Fruit fly (Drosophila melanogaster) whole organism, wandering third instar larva: ENCODE data around the gene Pax.
A peak's percentile ranks its signal among the peaks of the same experiment; 100 is the strongest.

Experiments
- Abd-B ChIP-seq: fragments of >200 bp; optimal IDR thresholded peaks from 2 replicates; lab custom pipeline; 2017; ENCODE audit warnings: missing biosample characterization, missing genetic modification characterization
- CG32264 ChIP-seq: fragments of 200-800 bp; sonication (Bioruptor generic); optimal IDR thresholded peaks from 2 replicates; lab custom pipeline; 2016; ENCODE audit warnings: missing biosample characterization, missing genetic modification characterization
- CG9705 ChIP-seq: fragments of 200-800 bp; sonication (Bioruptor generic); optimal IDR thresholded peaks from 2 replicates; lab custom pipeline; 2018; ENCODE audit warnings: missing biosample characterization, mild to moderate bottlenecking, missing genetic modification characterization
- CrebA ChIP-seq: fragments of 200-800 bp; sonication (Bioruptor generic); optimal IDR thresholded peaks from 2 replicates; lab custom pipeline; 2016; ENCODE audit warnings: missing biosample characterization, mild to moderate bottlenecking, missing genetic modification characterization, borderline replicate concordance
- Dfd ChIP-seq: fragments of >200 bp; optimal IDR thresholded peaks from 2 replicates; lab custom pipeline; 2017; ENCODE audit warnings: missing biosample characterization, missing genetic modification characterization
- Dif ChIP-seq: fragments of 200-275, 200-300 bp; sonication (Bioruptor generic); optimal IDR thresholded peaks from 2 replicates; lab custom pipeline; 2018; ENCODE audit warnings: missing biosample characterization, missing genetic modification characterization; ENCODE audit not compliant: partially characterized antibody
- GATAd ChIP-seq: sonication (Bioruptor generic); optimal IDR thresholded peaks from 2 replicates; lab custom pipeline; 2016; ENCODE audit warnings: missing biosample characterization, missing genetic modification characterization
- HLH106 ChIP-seq: fragments of 200-800 bp; optimal IDR thresholded peaks from 3 replicates; lab custom pipeline; 2019; ENCODE audit warnings: missing biosample characterization, mild to moderate bottlenecking, missing genetic modification characterization, moderate library complexity
- Hnf4 ChIP-seq: fragments of 200-800 bp; sonication (Bioruptor generic); optimal IDR thresholded peaks from 2 replicates; lab custom pipeline; 2016; ENCODE audit warnings: missing biosample characterization, mild to moderate bottlenecking, missing genetic modification characterization
- Hr78 ChIP-seq: fragments of >200 bp; optimal IDR thresholded peaks from 2 replicates; lab custom pipeline; 2017; ENCODE audit warnings: missing biosample characterization, missing genetic modification characterization
- Hr83 ChIP-seq: fragments of 200-300 bp; sonication (Bioruptor generic); optimal IDR thresholded peaks from 2 replicates; lab custom pipeline; 2016; ENCODE audit warnings: missing biosample characterization, mild to moderate bottlenecking, missing genetic modification characterization, moderate library complexity; ENCODE audit not compliant: poor library complexity, severe bottlenecking
- Jra ChIP-seq: sonication (Bioruptor generic); optimal IDR thresholded peaks from 2 replicates; lab custom pipeline; 2016; ENCODE audit warnings: missing biosample characterization, missing genetic modification characterization
- Mio ChIP-seq: sonication (Bioruptor generic); optimal IDR thresholded peaks from 2 replicates; lab custom pipeline; 2016; ENCODE audit warnings: missing biosample characterization, missing genetic modification characterization
- Myc ChIP-seq: fragments of >200 bp; optimal IDR thresholded peaks from 2 replicates; lab custom pipeline; 2017
- N ChIP-seq: fragments of >200 bp; optimal IDR thresholded peaks from 2 replicates; lab custom pipeline; 2018; ENCODE audit warnings: missing biosample characterization, missing external identifiers, missing genetic modification characterization
- OdsH ChIP-seq: fragments of 200-800 bp; sonication (Bioruptor generic); optimal IDR thresholded peaks from 2 replicates; lab custom pipeline; 2016; ENCODE audit warnings: missing biosample characterization, mild to moderate bottlenecking, missing genetic modification characterization
- Rel ChIP-seq, 2 experiments: fragments of 200-800 bp; sonication (Bioruptor generic) in 1 of 2; optimal IDR thresholded peaks; 2 replicates in 1 of 2; 3 replicates in 1 of 2; lab custom pipeline; 2016 to 2019; ENCODE audit warnings: mild to moderate bottlenecking in 2 of 2, missing biosample characterization in 2 of 2, missing genetic modification characterization in 2 of 2, moderate library complexity in 1 of 2
- Sp1 ChIP-seq: fragments of 200-800 bp; sonication (Bioruptor generic); optimal IDR thresholded peaks from 3 replicates; lab custom pipeline; 2019; ENCODE audit warnings: missing biosample characterization, mild to moderate bottlenecking, missing genetic modification characterization, moderate library complexity
- Vsx2 ChIP-seq: fragments of 200-300, 225-300 bp; sonication (Bioruptor generic); optimal IDR thresholded peaks from 2 replicates; lab custom pipeline; 2018; ENCODE audit warnings: missing biosample characterization, missing genetic modification characterization; ENCODE audit not compliant: partially characterized antibody
- br ChIP-seq: fragments of 200-800 bp; sonication (Bioruptor generic); optimal IDR thresholded peaks from 2 replicates; lab custom pipeline; 2016; ENCODE audit warnings: missing biosample characterization, missing genetic modification characterization
- brk ChIP-seq: fragments of 200-800 bp; sonication (Bioruptor generic); optimal IDR thresholded peaks from 2 replicates; lab custom pipeline; 2016; ENCODE audit warnings: missing biosample characterization, mild to moderate bottlenecking, missing genetic modification characterization
- dl ChIP-seq, 2 experiments: fragments of 175-275, 200-275 bp in 1 of 2; fragments of 200-275 bp in 1 of 2; sonication (Bioruptor generic); optimal IDR thresholded peaks; lab custom pipeline; 2018; ENCODE audit warnings: mild to moderate bottlenecking in 2 of 2, missing biosample characterization in 2 of 2, missing genetic modification characterization in 2 of 2, moderate library complexity in 2 of 2; ENCODE audit not compliant: partially characterized antibody in 2 of 2, insufficient read depth in 1 of 2
- dmrt93B ChIP-seq: fragments of 200-800 bp; sonication (Bioruptor generic); optimal IDR thresholded peaks from 2 replicates; lab custom pipeline; 2018; ENCODE audit warnings: missing biosample characterization, mild to moderate bottlenecking, missing genetic modification characterization
- dsf ChIP-seq: sonication (Bioruptor generic); optimal IDR thresholded peaks from 2 replicates; lab custom pipeline; 2016; ENCODE audit warnings: missing biosample characterization, missing genetic modification characterization, borderline replicate concordance
- ey ChIP-seq: fragments of 200-800 bp; sonication (Bioruptor generic); optimal IDR thresholded peaks from 2 replicates; lab custom pipeline; 2016; ENCODE audit warnings: missing biosample characterization, missing genetic modification characterization
- foxo ChIP-seq, 2 experiments: fragments of 200-800 bp; sonication (Bioruptor generic); optimal IDR thresholded peaks; 2 replicates in 1 of 2; 3 replicates in 1 of 2; lab custom pipeline; 2016 to 2017; ENCODE audit warnings: missing biosample characterization in 2 of 2, missing genetic modification characterization in 2 of 2
- fru ChIP-seq: fragments of 200-800 bp; sonication (Bioruptor generic); optimal IDR thresholded peaks from 3 replicates; lab custom pipeline; 2016; ENCODE audit warnings: missing biosample characterization, mild to moderate bottlenecking, missing genetic modification characterization
- h ChIP-seq: fragments of 200-800 bp; sonication (Bioruptor generic); optimal IDR thresholded peaks from 3 replicates; lab custom pipeline; 2016; ENCODE audit warnings: missing biosample characterization, mild to moderate bottlenecking, missing genetic modification characterization
- jim ChIP-seq: fragments of 175-275, 200-325 bp; sonication (Bioruptor generic); optimal IDR thresholded peaks from 2 replicates; lab custom pipeline; 2016; ENCODE audit warnings: missing biosample characterization, mild to moderate bottlenecking, missing genetic modification characterization
- lola ChIP-seq: fragments of >200 bp; optimal IDR thresholded peaks from 2 replicates; lab custom pipeline; 2017; ENCODE audit warnings: missing biosample characterization, missing genetic modification characterization
- pan ChIP-seq: fragments of >200 bp; optimal IDR thresholded peaks from 2 replicates; lab custom pipeline; 2017
- psq ChIP-seq: fragments of 200-800 bp; sonication (Bioruptor generic); optimal IDR thresholded peaks from 3 replicates; lab custom pipeline; 2017; ENCODE audit warnings: missing biosample characterization, mild to moderate bottlenecking, missing genetic modification characterization, moderate library complexity
- rgr ChIP-seq: fragments of 200-800 bp; sonication (Bioruptor generic); optimal IDR thresholded peaks from 3 replicates; lab custom pipeline; 2016; ENCODE audit warnings: missing biosample characterization, mild to moderate bottlenecking, missing genetic modification characterization
- sage ChIP-seq: fragments of 200-800 bp; sonication (Bioruptor generic); optimal IDR thresholded peaks from 2 replicates; lab custom pipeline; 2016; ENCODE audit warnings: missing biosample characterization, mild to moderate bottlenecking, missing genetic modification characterization
- sv ChIP-seq: fragments of 200-800 bp; sonication (Bioruptor generic); optimal IDR thresholded peaks from 3 replicates; lab custom pipeline; 2016; ENCODE audit warnings: missing biosample characterization, missing genetic modification characterization
- tai ChIP-seq: sonication (Bioruptor generic); optimal IDR thresholded peaks from 2 replicates; lab custom pipeline; 2016; ENCODE audit warnings: missing biosample characterization, missing genetic modification characterization
- usp ChIP-seq: fragments of >200 bp; optimal IDR thresholded peaks from 2 replicates; lab custom pipeline; 2017; ENCODE audit warnings: missing biosample characterization, missing genetic modification characterization
- woc ChIP-seq: sonication (Bioruptor generic); optimal IDR thresholded peaks from 2 replicates; lab custom pipeline; 2016; ENCODE audit warnings: missing biosample characterization, mild to moderate bottlenecking, missing genetic modification characterization

Gene Pax

DNA sequence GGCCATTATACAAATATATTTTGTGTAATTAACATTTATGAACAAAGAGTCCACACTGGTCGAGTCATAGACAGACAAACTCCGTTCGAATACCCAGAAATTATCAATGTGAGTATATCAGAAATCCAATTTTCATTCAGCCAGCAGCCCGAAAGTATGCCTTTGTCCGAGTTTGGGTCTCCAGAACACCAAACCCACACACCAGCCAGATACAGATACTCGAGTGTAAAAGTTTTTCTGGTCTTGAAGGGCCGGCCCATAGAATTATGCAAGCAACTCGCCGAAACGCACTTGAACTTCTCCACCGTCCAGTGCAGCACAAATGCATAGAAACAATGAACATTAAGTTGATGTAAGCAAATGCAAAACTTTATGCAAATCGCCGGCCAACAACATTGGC, 47.8 kb downstream of the Pax start:
- TF ChIP-seq fru, result no peak
- TF ChIP-seq Myc (lab: Kevin White, UChicago), result peak; percentile 37

dm6 chr2L:19377129-19378083, 49.0 kb downstream of the Pax start:
- peak; percentile 29 for TF ChIP-seq Dfd (GFP tag; lab: Kevin White, UChicago)
- TF ChIP-seq fru, result peak; percentile 46
- no peak for TF ChIP-seq Hr78 (GFP tag; lab: Kevin White, UChicago)
- TF ChIP-seq Dif (GFP tag; lab: Kevin White, UChicago), result no peak
- no peak for TF ChIP-seq sage (GFP tag; lab: Kevin White, UChicago)
- TF ChIP-seq foxo (GFP tag; optimal IDR thresholded peaks at IDR 0.05; lab: Kevin White, UChicago), result peak in 1 of 2 experiments; percentile 48
- no peak for TF ChIP-seq N (GFP tag; lab: Kevin White, UChicago)
- no peak for TF ChIP-seq GATAd
- TF ChIP-seq brk (GFP tag; lab: Kevin White, UChicago), result no peak
- no peak for TF ChIP-seq usp (GFP tag; lab: Kevin White, UChicago)
- no peak for TF ChIP-seq pan (lab: Kevin White, UChicago)
- no peak for TF ChIP-seq Mio (GFP tag; lab: Kevin White, UChicago)
- TF ChIP-seq psq (GFP tag; lab: Kevin White, UChicago), result peak; percentile 1
- TF ChIP-seq CrebA (GFP tag; lab: Kevin White, UChicago), result no peak
- TF ChIP-seq sv, result peak; percentile 26
- TF ChIP-seq woc (GFP tag; lab: Kevin White, UChicago), result peak; percentile 3
- TF ChIP-seq ey (GFP tag; lab: Kevin White, UChicago), result peak; percentile 28
- TF ChIP-seq Abd-B (GFP tag; lab: Kevin White, UChicago), result no peak
- TF ChIP-seq CG32264 (GFP tag; lab: Kevin White, UChicago), result no peak
- TF ChIP-seq dsf, result no peak
- peak; percentile 37 for TF ChIP-seq Sp1 (GFP tag; lab: Kevin White, UChicago)
- peak; percentile 17 for TF ChIP-seq br (GFP tag; lab: Kevin White, UChicago)
- no peak for TF ChIP-seq lola (GFP tag; lab: Kevin White, UChicago)
- TF ChIP-seq jim (GFP tag; lab: Kevin White, UChicago), result no peak
- peak; percentile 10 for TF ChIP-seq dmrt93B (GFP tag; lab: Kevin White, UChicago)
- no peak for TF ChIP-seq dl (GFP tag; optimal IDR thresholded peaks at IDR 0.05; lab: Kevin White, UChicago; ENCODE audit: insufficient read depth in 1 of 2, partially characterized antibody in 2 of 2)
- TF ChIP-seq Myc (lab: Kevin White, UChicago), result no peak
- TF ChIP-seq tai (GFP tag; lab: Kevin White, UChicago), result no peak
- TF ChIP-seq Hnf4 (GFP tag; lab: Kevin White, UChicago), result no peak
- no peak for TF ChIP-seq Jra
- peak; percentile 54 for TF ChIP-seq HLH106 (tag; lab: Kevin White, UChicago)
- TF ChIP-seq h, result peak; percentile 24
- TF ChIP-seq CG9705 (GFP tag; lab: Kevin White, UChicago), result no peak
- TF ChIP-seq Hr83, result no peak
- TF ChIP-seq Vsx2 (GFP tag; lab: Kevin White, UChicago), result no peak
- peak; percentile 50 for TF ChIP-seq rgr (GFP tag; lab: Kevin White, UChicago)
- peak; percentile 34 for TF ChIP-seq OdsH (GFP tag; lab: Kevin White, UChicago)
- TF ChIP-seq Rel (GFP tag; optimal IDR thresholded peaks at IDR 0.05; lab: Kevin White, UChicago), result no peak
- no peak for TF ChIP-seq Rel (tag; optimal IDR thresholded peaks at IDR 0.05; lab: Kevin White, UChicago)
